Worm (Caenorhabditis elegans): Measurements from ENCODE around the gene Y69H2.1.

ce11 chrV:18592448-18592847, 29.9 kb downstream of the Y69H2.1 start, which contains the start of gene grdn-1:
- TF ChIP-seq lir-1 (GFP tag; conservative IDR thresholded peaks at IDR 0.05) = no peak
- TF ChIP-seq fkh-3 (tag; optimal IDR thresholded peaks at IDR 0.05) = no peak
- no peak for TF ChIP-seq ceh-91 (GFP tag; IDR thresholded peaks at IDR 0.05)
- TF ChIP-seq F52B5.7 (tag; optimal IDR thresholded peaks at IDR 0.05) = no peak
- TF ChIP-seq ZK185.1 (tag; optimal IDR thresholded peaks at IDR 0.05; ENCODE audit: poor library complexity, severe bottlenecking) = no peak
- no peak for TF ChIP-seq pha-4 (tag; optimal IDR thresholded peaks at IDR 0.05)
- no peak for TF ChIP-seq snpc-4 (GFP tag; optimal IDR thresholded peaks at IDR 0.05)
- no peak for TF ChIP-seq snpc-4 (tag; optimal IDR thresholded peaks at IDR 0.05)
- TF ChIP-seq hsf-1 (GFP tag; IDR thresholded peaks at IDR 0.05) = no peak
- TF ChIP-seq F55B11.4 (tag; optimal IDR thresholded peaks at IDR 0.05; ENCODE audit: borderline replicate concordance, insufficient read depth) = no peak
- no peak for TF ChIP-seq ama-1 (optimal IDR thresholded peaks at IDR 0.05)
- no peak for TF ChIP-seq ama-1 (GFP tag; optimal IDR thresholded peaks at IDR 0.05)
- no peak for TF ChIP-seq F10E7.11 (tag; optimal IDR thresholded peaks at IDR 0.05)
- TF ChIP-seq attf-5 (GFP tag; optimal IDR thresholded peaks at IDR 0.05) = no peak

All from whole organism, young adult.